Worm (Caenorhabditis elegans) whole organism, L4 larva: Measurements from ENCODE around the gene npr-43.

Experiments used
- F10B5.3 ChIP-seq: sonication (generic microtip); optimal IDR thresholded peaks from 2 replicates; lab custom pipeline; 2016; ENCODE audit warnings: mild to moderate bottlenecking, missing genetic modification characterization, missing compliant biosample characterization
- F26F4.8 ChIP-seq: fragments of 200-800 bp; sonication (Bioruptor generic); conservative IDR thresholded peaks from 2 replicates; pipeline ENCODE4 v1.3.6; 2022; ENCODE audit warnings: missing genetic modification characterization, missing compliant biosample characterization
- Y105C5A.15 ChIP-seq: fragments of 200-800 bp; sonication (Bioruptor generic); IDR thresholded peaks from 2 replicates; pipeline ENCODE4 v1.3.6; 2022; ENCODE audit warnings: missing genetic modification characterization, missing compliant biosample characterization
- Y75B8A.6 ChIP-seq: fragments of 200-800 bp; sonication (Bioruptor generic); IDR thresholded peaks from 2 replicates; pipeline ENCODE4 v1.3.6; 2022; ENCODE audit warnings: missing genetic modification reagents, missing genetic modification characterization, missing compliant biosample characterization
- ZK546.5 ChIP-seq, 2 experiments: sonication (generic microtip); optimal IDR thresholded peaks; 2 replicates each; lab custom pipeline; 2017; ENCODE audit warnings: missing biosample characterization in 2 of 2, missing genetic modification characterization in 2 of 2
- arid-1 ChIP-seq: fragments of 200-800 bp; sonication (Bioruptor generic); conservative IDR thresholded peaks from 2 replicates; pipeline ENCODE4 v1.3.6; 2022; ENCODE audit warnings: missing genetic modification reagents, missing genetic modification characterization, missing compliant biosample characterization
- attf-4 ChIP-seq: sonication (generic microtip); optimal IDR thresholded peaks from 3 replicates; lab custom pipeline; 2017; ENCODE audit warnings: missing biosample characterization, missing genetic modification characterization
- ceh-28 ChIP-seq: fragments of 150-350 bp; optimal IDR thresholded peaks from 2 replicates; lab custom pipeline; 2014; ENCODE audit warnings: missing biosample characterization, missing genetic modification reagents, missing genetic modification characterization
- ceh-82 ChIP-seq: sonication (generic microtip); optimal IDR thresholded peaks from 2 replicates; lab custom pipeline; 2017; ENCODE audit warnings: missing biosample characterization, missing genetic modification characterization
- ces-1 ChIP-seq: fragments of 150-350 bp; sonication (generic microtip); optimal IDR thresholded peaks from 4 replicates; lab custom pipeline; 2014; ENCODE audit warnings: missing biosample characterization, missing genetic modification reagents, missing genetic modification characterization
- cey-2 ChIP-seq: sonication (generic microtip); optimal IDR thresholded peaks from 3 replicates; lab custom pipeline; 2017; ENCODE audit warnings: missing genetic modification characterization, mild to moderate bottlenecking, missing compliant biosample characterization, antibody characterized with exemption, borderline replicate concordance; ENCODE audit not compliant: insufficient read depth
- ctbp-1 ChIP-seq: fragments of 200-800 bp; sonication (Bioruptor generic); IDR thresholded peaks from 2 replicates; pipeline ENCODE4 v1.3.6; 2022; ENCODE audit warnings: missing genetic modification reagents, missing genetic modification characterization, missing compliant biosample characterization
- daf-16 ChIP-seq, 3 experiments: sonication (generic microtip); optimal IDR thresholded peaks; 2 replicates each; lab custom pipeline; 2016 to 2017; ENCODE audit warnings: missing genetic modification characterization in 3 of 3, missing genetic modification reagents in 3 of 3, mild to moderate bottlenecking in 2 of 3, missing compliant biosample characterization in 2 of 3, missing biosample characterization in 1 of 3, moderate library complexity in 1 of 3
- daf-8 ChIP-seq: fragments of 200-800 bp; sonication (Bioruptor generic); IDR thresholded peaks from 2 replicates; pipeline ENCODE4 v1.3.6; 2022; ENCODE audit warnings: missing genetic modification characterization, missing compliant biosample characterization
- dmd-6 ChIP-seq: fragments of 200-800 bp; sonication (Bioruptor generic); IDR thresholded peaks from 2 replicates; pipeline ENCODE4 v1.3.6; 2022; ENCODE audit warnings: missing genetic modification reagents, missing genetic modification characterization, missing compliant biosample characterization
- dmd-8 ChIP-seq: fragments of 200-800 bp; sonication (Bioruptor generic); IDR thresholded peaks from 2 replicates; pipeline ENCODE4 v1.3.6; 2022; ENCODE audit warnings: missing genetic modification characterization, missing compliant biosample characterization
- dmd-9 ChIP-seq: fragments of 200-800 bp; sonication (Bioruptor generic); IDR thresholded peaks from 2 replicates; pipeline ENCODE4 v1.3.6; 2022; ENCODE audit warnings: missing genetic modification reagents, missing genetic modification characterization, missing compliant biosample characterization
- egl-43 ChIP-seq: fragments of 200-800 bp; sonication (Bioruptor generic); IDR thresholded peaks from 2 replicates; pipeline ENCODE4 v1.3.6; 2022; ENCODE audit warnings: missing genetic modification reagents, missing genetic modification characterization, missing compliant biosample characterization
- fkh-10 ChIP-seq: fragments of 150-350 bp; optimal IDR thresholded peaks from 2 replicates; lab custom pipeline; 2014; ENCODE audit warnings: missing biosample characterization, missing genetic modification reagents, missing genetic modification characterization
- fos-1 ChIP-seq: fragments of 150-350 bp; optimal IDR thresholded peaks from 2 replicates; lab custom pipeline; 2014; ENCODE audit warnings: missing biosample characterization, missing genetic modification characterization
- gei-8 ChIP-seq: fragments of 200-800 bp; sonication (Bioruptor generic); optimal IDR thresholded peaks from 2 replicates; lab custom pipeline; 2018; ENCODE audit warnings: mild to moderate bottlenecking, missing genetic modification characterization, missing compliant biosample characterization
- hlh-11 ChIP-seq: fragments of 200-800 bp; sonication (Bioruptor generic); optimal IDR thresholded peaks from 2 replicates; lab custom pipeline; 2018; ENCODE audit warnings: mild to moderate bottlenecking, missing genetic modification characterization, missing compliant biosample characterization
- hlh-30 ChIP-seq: sonication (generic microtip); optimal IDR thresholded peaks from 2 replicates; lab custom pipeline; 2017; ENCODE audit warnings: antibody characterized with exemption, mild to moderate bottlenecking, missing genetic modification characterization, missing compliant biosample characterization; ENCODE audit not compliant: insufficient read depth
- hmg-1.1 ChIP-seq: fragments of 200-800 bp; sonication (Bioruptor generic); IDR thresholded peaks from 2 replicates; pipeline ENCODE4 v1.3.6; 2022; ENCODE audit warnings: missing genetic modification reagents, missing genetic modification characterization, missing compliant biosample characterization
- jun-1 ChIP-seq: fragments of 150-350 bp; optimal IDR thresholded peaks from 2 replicates; lab custom pipeline; 2014; ENCODE audit warnings: missing biosample characterization, missing genetic modification reagents, missing genetic modification characterization
- lim-7 ChIP-seq: fragments of 200-800 bp; sonication (Bioruptor generic); IDR thresholded peaks from 2 replicates; pipeline ENCODE4 v1.3.6; 2022; ENCODE audit warnings: missing genetic modification characterization, missing compliant biosample characterization
- lin-1 ChIP-seq: fragments of 200-800 bp; sonication (Bioruptor generic); IDR thresholded peaks from 2 replicates; pipeline ENCODE4 v1.3.6; 2022; ENCODE audit warnings: missing genetic modification reagents, missing genetic modification characterization, missing compliant biosample characterization
- lin-39 ChIP-seq: fragments of 150-350 bp; optimal IDR thresholded peaks from 2 replicates; lab custom pipeline; 2014; ENCODE audit warnings: missing biosample characterization, missing genetic modification reagents, missing genetic modification characterization
- lsy-2 ChIP-seq, 2 experiments: fragments of 150-350 bp in 1 of 2; sonication (generic microtip) in 1 of 2; optimal IDR thresholded peaks; 2 replicates each; lab custom pipeline; 2014 to 2017; ENCODE audit warnings: missing biosample characterization in 2 of 2, missing genetic modification characterization in 2 of 2
- madf-5 ChIP-seq, 2 experiments: fragments of 200-800 bp; sonication (Bioruptor generic); IDR thresholded peaks; 2 replicates each; pipeline ENCODE4 v1.3.6; 2022; ENCODE audit warnings: missing compliant biosample characterization in 2 of 2, missing genetic modification characterization in 2 of 2
- madf-9 ChIP-seq: fragments of 200-800 bp; sonication (Bioruptor generic); conservative IDR thresholded peaks from 2 replicates; pipeline ENCODE4 v1.3.6; 2022; ENCODE audit warnings: missing genetic modification reagents, missing genetic modification characterization, missing compliant biosample characterization
- mdt-29 ChIP-seq: fragments of 200-800 bp; sonication (Bioruptor generic); IDR thresholded peaks from 2 replicates; pipeline ENCODE4 v1.3.6; 2022; ENCODE audit warnings: missing genetic modification reagents, missing genetic modification characterization, missing compliant biosample characterization
- mes-2 ChIP-seq: sonication (generic microtip); optimal IDR thresholded peaks from 2 replicates; lab custom pipeline; 2016; ENCODE audit warnings: missing genotype, mild to moderate bottlenecking, missing genetic modification characterization, missing compliant biosample characterization; ENCODE audit not compliant: poor library complexity, severe bottlenecking
- mxl-2 ChIP-seq: fragments of 200-800 bp; sonication (Bioruptor generic); conservative IDR thresholded peaks from 2 replicates; pipeline ENCODE4 v1.3.6; 2022; ENCODE audit warnings: missing genetic modification reagents, missing genetic modification characterization, missing compliant biosample characterization
- nhr-10 ChIP-seq: fragments of 150-350 bp; optimal IDR thresholded peaks from 2 replicates; lab custom pipeline; 2014; ENCODE audit warnings: missing biosample characterization, missing genetic modification characterization
- nhr-28 ChIP-seq: fragments of 150-350 bp; optimal IDR thresholded peaks from 2 replicates; lab custom pipeline; 2014; ENCODE audit warnings: missing biosample characterization, missing genetic modification characterization
- nhr-41 ChIP-seq: fragments of 200-800 bp; sonication (Bioruptor generic); IDR thresholded peaks from 2 replicates; pipeline ENCODE4 v1.3.6; 2022; ENCODE audit warnings: missing genetic modification reagents, missing genetic modification characterization, missing compliant biosample characterization
- nhr-77 ChIP-seq: fragments of 150-350 bp; optimal IDR thresholded peaks from 2 replicates; lab custom pipeline; 2014; ENCODE audit warnings: missing biosample characterization, missing genetic modification characterization
- pha-4 ChIP-seq, 2 experiments: fragments of 150-350 bp in 1 of 2; fragments of 200-800 bp in 1 of 2; sonication (Bioruptor generic) in 1 of 2; IDR thresholded peaks in 1 of 2; optimal IDR thresholded peaks in 1 of 2; 2 replicates each; pipeline versions ENCODE4 v1.3.6 to Lab custom; 2014 to 2022; ENCODE audit warnings: missing genetic modification characterization in 2 of 2, missing genetic modification reagents in 2 of 2, missing biosample characterization in 1 of 2, missing compliant biosample characterization in 1 of 2
- php-3 ChIP-seq: fragments of 200-800 bp; sonication (Bioruptor generic); IDR thresholded peaks from 2 replicates; pipeline ENCODE4 v1.3.6; 2022; ENCODE audit warnings: missing genetic modification reagents, missing genetic modification characterization, missing compliant biosample characterization
- sdz-12 ChIP-seq: fragments of 200-800 bp; sonication (Bioruptor generic); optimal IDR thresholded peaks from 2 replicates; lab custom pipeline; 2018; ENCODE audit warnings: mild to moderate bottlenecking, missing genetic modification characterization, missing compliant biosample characterization
- tag-97 ChIP-seq: fragments of 200-800 bp; sonication (Bioruptor generic); IDR thresholded peaks from 2 replicates; pipeline ENCODE4 v1.3.6; 2022; ENCODE audit warnings: missing genetic modification characterization, missing compliant biosample characterization
- unc-39 ChIP-seq: sonication (generic microtip); optimal IDR thresholded peaks from 2 replicates; lab custom pipeline; 2017; ENCODE audit warnings: missing biosample characterization, missing genetic modification characterization
- unc-62 ChIP-seq, 3 experiments: fragments of 150-350 bp in 1 of 3; sonication (generic microtip); optimal IDR thresholded peaks in 2 of 3; peaks in 1 of 3; 1 replicate in 1 of 3; 2 replicates in 2 of 3; lab custom pipeline; 2014 to 2017; ENCODE audit warnings: missing biosample characterization in 3 of 3, missing genetic modification characterization in 3 of 3, missing genetic modification reagents in 3 of 3, missing genotype in 1 of 3
- vab-7 ChIP-seq: fragments of 200-800 bp; sonication (Bioruptor generic); IDR thresholded peaks from 2 replicates; pipeline ENCODE4 v1.3.6; 2022; ENCODE audit warnings: missing genetic modification reagents, missing genetic modification characterization, missing compliant biosample characterization
- zag-1 ChIP-seq: fragments of 150-350 bp; optimal IDR thresholded peaks from 2 replicates; lab custom pipeline; 2014; ENCODE audit warnings: missing biosample characterization, missing genetic modification characterization
- zip-11 ChIP-seq: fragments of 200-800 bp; sonication (Bioruptor generic); IDR thresholded peaks from 2 replicates; pipeline ENCODE4 v1.3.6; 2022; ENCODE audit warnings: missing genetic modification characterization, missing compliant biosample characterization

Gene npr-43

ce11 chrV:14354258-14354877 lies 24.5 kb downstream of the npr-43 start, which contains the start of gene Y49A3A.3 (continued):
- no peak for TF ChIP-seq fos-1
- no peak for TF ChIP-seq daf-8 (GFP tag; lab: Robert Waterston, UW)
- TF ChIP-seq madf-9, result peak; percentile 30; the same call in 1 of the 2 replicates
- no peak for TF ChIP-seq nhr-41 (GFP tag; lab: Robert Waterston, UW)
- no peak for TF ChIP-seq hlh-30
- TF ChIP-seq php-3 (GFP tag; lab: Robert Waterston, UW), result no peak; the same call in 1 of the 2 replicates
- peak in 1 of 2 experiments; percentile 2 for TF ChIP-seq ZK546.5 (tag; optimal IDR thresholded peaks at IDR 0.05; lab: Kevin White, UChicago)
- peak; percentile 31 for TF ChIP-seq mes-2
- no peak for TF ChIP-seq nhr-10
- TF ChIP-seq cey-2 (tag; lab: Kevin White, UChicago), result no peak
- TF ChIP-seq F10B5.3 (tag; lab: Kevin White, UChicago), result no peak
- no peak; the same call in 1 of the 2 replicates for TF ChIP-seq mdt-29 (GFP tag; lab: Robert Waterston, UW)
- peak; percentile 27; the same call in 1 of the 2 replicates for TF ChIP-seq F26F4.8
- peak; percentile 37; the same call in 1 of the 2 replicates for TF ChIP-seq hmg-1.1 (GFP tag; lab: Robert Waterston, UW)
- TF ChIP-seq attf-4, result no peak
- TF ChIP-seq sdz-12 (GFP tag; lab: Kevin White, UChicago), result peak; percentile 85
- TF ChIP-seq nhr-77, result no peak
- TF ChIP-seq lsy-2 (tag; optimal IDR thresholded peaks at IDR 0.05; lab: Kevin White, UChicago), result peak in 1 of 2 experiments; percentile 65
- no peak for TF ChIP-seq nhr-28
- TF ChIP-seq dmd-6 (GFP tag; lab: Robert Waterston, UW), result peak; percentile 54
- TF ChIP-seq mxl-2 (GFP tag; lab: Robert Waterston, UW), result 0 out of 2 replicates have a peak, but pooled peaks have one; percentile 7
- no peak for TF ChIP-seq dmd-8 (GFP tag; lab: Robert Waterston, UW)
- no peak for TF ChIP-seq dmd-9 (GFP tag; lab: Robert Waterston, UW)
- TF ChIP-seq ctbp-1 (GFP tag; lab: Robert Waterston, UW), result peak; percentile 40; the same call in 1 of the 2 replicates
- TF ChIP-seq tag-97 (GFP tag; lab: Robert Waterston, UW), result no peak
- no peak for TF ChIP-seq ceh-28 (tag; lab: Kevin White, UChicago)
- peak; percentile 55 for TF ChIP-seq hlh-11 (tag; lab: Kevin White, UChicago)
- peak; percentile 69; the same call in 1 of the 2 replicates for TF ChIP-seq egl-43 (GFP tag; lab: Robert Waterston, UW)
- peak; percentile 49; the same call in 1 of the 2 replicates for TF ChIP-seq vab-7 (GFP tag; lab: Robert Waterston, UW)
- no peak for TF ChIP-seq zag-1 (tag; lab: Kevin White, UChicago)
- no peak for TF ChIP-seq ceh-82
- TF ChIP-seq daf-16 (GFP tag; optimal IDR thresholded peaks at IDR 0.05; lab: Kevin White, UChicago), result peak in 1 of 2 experiments; percentile 28
- peak; percentile 61 for TF ChIP-seq daf-16 (tag; optimal IDR thresholded peaks at IDR 0.05; lab: Kevin White, UChicago)
- TF ChIP-seq fkh-10 (GFP tag; lab: Kevin White, UChicago), result no peak
- TF ChIP-seq unc-39 (tag; lab: Kevin White, UChicago), result no peak
- no peak for TF ChIP-seq lin-39 (tag; lab: Kevin White, UChicago)
- TF ChIP-seq gei-8 (GFP tag; lab: Kevin White, UChicago), result no peak
- TF ChIP-seq lim-7, result no peak
- peak; percentile 49; the same call in 1 of the 2 replicates for TF ChIP-seq Y105C5A.15 (GFP tag; lab: Robert Waterston, UW)
- 0 out of 4 replicates have a peak, but pooled peaks have one; percentile 3 to 18 for TF ChIP-seq madf-5 (GFP tag; IDR thresholded peaks at IDR 0.05; lab: Robert Waterston, UW)
- TF ChIP-seq pha-4 (GFP tag; IDR thresholded peaks at IDR 0.05; lab: Robert Waterston, UW), result peak; percentile 67
- TF ChIP-seq pha-4 (tag; optimal IDR thresholded peaks at IDR 0.05; lab: Kevin White, UChicago), result no peak
- no peak for TF ChIP-seq jun-1 (tag; lab: Kevin White, UChicago)
- no peak for TF ChIP-seq ces-1 (GFP tag; lab: Kevin White, UChicago)
- TF ChIP-seq arid-1, result peak; percentile 58; the same call in 1 of the 2 replicates
- no peak for TF ChIP-seq Y75B8A.6
- TF ChIP-seq lin-1 (GFP tag; lab: Robert Waterston, UW), result peak; percentile 42; the same call in 1 of the 2 replicates
- TF ChIP-seq zip-11 (GFP tag; lab: Robert Waterston, UW), result 0 out of 2 replicates have a peak, but pooled peaks have one; percentile 22
- TF ChIP-seq unc-62 (GFP tag; optimal IDR thresholded peaks at IDR 0.05 in 1 of 2; lab: Kevin White, UChicago), result peak in 1 of 2 experiments; percentile 94
- TF ChIP-seq unc-62 (tag; optimal IDR thresholded peaks at IDR 0.05; lab: Kevin White, UChicago), result no peak
